Fruit fly (Drosophila melanogaster): ENCODE data around the gene Alp12.

Alp12 gene

dm6 chr2L:19386106-19386715, 37.6 kb upstream of the Alp12 start, which contains the start of gene fon:
fon (minus strand) TSS chr2L:19386205.
- no peak for TF ChIP-seq Crg-1 (GFP tag; optimal IDR thresholded peaks at IDR 0.05)
- no peak for TF ChIP-seq CG11617 (GFP tag; optimal IDR thresholded peaks at IDR 0.05)
- TF ChIP-seq CG1620 (GFP tag; optimal IDR thresholded peaks at IDR 0.05), result no peak
- TF ChIP-seq ovo (GFP tag; optimal IDR thresholded peaks at IDR 0.05), result no peak
- TF ChIP-seq bab1 (GFP tag; optimal IDR thresholded peaks at IDR 0.05), result no peak
- TF ChIP-seq CG7101 (tag; optimal IDR thresholded peaks at IDR 0.05), result no peak
- TF ChIP-seq kay (GFP tag; ENCODE audit: borderline replicate concordance), result peak; percentile 62
- TF ChIP-seq CG7045 (GFP tag; optimal IDR thresholded peaks at IDR 0.05), result no peak
- no peak for TF ChIP-seq CG33017 (tag; optimal IDR thresholded peaks at IDR 0.05)
- TF ChIP-seq toe (GFP tag; optimal IDR thresholded peaks at IDR 0.05), result no peak
- peak; percentile 55 for TF ChIP-seq cic (GFP tag; optimal IDR thresholded peaks at IDR 0.05)

- TF ChIP-seq pad (GFP tag; optimal IDR thresholded peaks at IDR 0.05), result no peak
- no peak for TF ChIP-seq cnc (optimal IDR thresholded peaks at IDR 0.05)
Observed at dm6 chr2L:19388966-19389365, 34.9 kb upstream of the Alp12 start.

DNA sequence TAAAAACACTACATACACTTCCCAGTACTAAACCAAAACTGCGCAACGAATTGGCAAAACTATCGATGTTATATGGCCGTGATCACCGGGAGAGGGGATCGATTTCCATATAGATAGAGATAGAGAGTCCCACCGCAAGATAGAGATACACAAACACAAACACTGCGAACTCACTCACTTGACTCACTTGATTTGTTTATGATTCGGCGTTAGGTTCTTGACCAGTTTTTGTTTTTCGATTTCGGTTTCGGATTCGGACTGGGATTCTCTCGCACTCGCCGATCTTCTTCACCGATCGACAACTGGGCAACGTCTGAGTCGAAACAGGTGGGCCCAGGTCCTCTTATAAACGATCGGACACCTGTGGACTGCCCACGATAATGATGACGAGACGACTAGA, 34.1 kb upstream of the Alp12 start, which contains the start of gene CG17549:
TSS of gene CG17549 (minus strand) at position 327 of the 400 bp plus-strand sequence.
- no peak for TF ChIP-seq CG11617 (GFP tag; optimal IDR thresholded peaks at IDR 0.05)
- no peak for TF ChIP-seq ovo (GFP tag; optimal IDR thresholded peaks at IDR 0.05)
- TF ChIP-seq Crg-1 (GFP tag; optimal IDR thresholded peaks at IDR 0.05), result no peak
- TF ChIP-seq toe (GFP tag; optimal IDR thresholded peaks at IDR 0.05), result no peak
- no peak for TF ChIP-seq cic (GFP tag; optimal IDR thresholded peaks at IDR 0.05)
- no peak for TF ChIP-seq bab1 (GFP tag; optimal IDR thresholded peaks at IDR 0.05)
- TF ChIP-seq CG33017 (tag; optimal IDR thresholded peaks at IDR 0.05), result no peak
- TF ChIP-seq Clk (GFP tag; optimal IDR thresholded peaks at IDR 0.05), result no peak
- no peak for TF ChIP-seq CG7045 (GFP tag; optimal IDR thresholded peaks at IDR 0.05)
- TF ChIP-seq Mnt (GFP tag; optimal IDR thresholded peaks at IDR 0.05), result no peak
- no peak for TF ChIP-seq CG5204 (GFP tag; optimal IDR thresholded peaks at IDR 0.05)
- no peak for TF ChIP-seq CG7101 (tag; optimal IDR thresholded peaks at IDR 0.05)
- no peak for TF ChIP-seq tj (GFP tag; optimal IDR thresholded peaks at IDR 0.05)
- TF ChIP-seq CG1620 (GFP tag; optimal IDR thresholded peaks at IDR 0.05), result no peak
- TF ChIP-seq kay (GFP tag; ENCODE audit: borderline replicate concordance), result no peak
- TF ChIP-seq pad (GFP tag; optimal IDR thresholded peaks at IDR 0.05), result no peak
- no peak for TF ChIP-seq Hr96 (GFP tag; optimal IDR thresholded peaks at IDR 0.05)
- TF ChIP-seq cnc (optimal IDR thresholded peaks at IDR 0.05), result no peak

DNA sequence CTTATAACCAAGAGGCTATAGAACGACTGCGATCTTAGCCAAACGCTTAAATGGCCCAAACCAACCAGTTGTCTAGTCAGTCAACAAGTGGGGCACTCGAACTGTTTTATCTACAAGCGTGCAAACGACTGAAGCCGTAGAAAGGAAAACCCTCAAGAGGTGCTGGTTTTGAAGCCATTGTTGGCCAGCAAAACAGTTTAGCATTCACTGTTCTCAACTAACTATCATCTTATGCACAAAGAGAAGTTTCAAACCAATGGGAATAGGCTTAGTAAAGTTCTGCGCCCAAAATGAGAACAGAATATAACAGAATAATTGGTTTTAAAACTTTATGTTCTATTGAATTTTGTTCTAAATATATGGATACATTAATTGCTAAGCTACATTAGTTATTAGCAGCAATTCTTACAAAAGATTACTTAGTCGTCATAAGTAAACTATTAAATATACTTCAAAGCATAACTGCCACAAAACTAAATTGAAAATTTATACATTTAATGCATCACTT, 30.1 kb upstream of the Alp12 start, which contains the start of gene CG31798:
TSS of gene CG31798 (plus strand) at position 458 of the 508 bp plus-strand sequence.
- TF ChIP-seq ovo (GFP tag; optimal IDR thresholded peaks at IDR 0.05) (no peak), cic (GFP tag; optimal IDR thresholded peaks at IDR 0.05) (no peak), CG7045 (GFP tag; optimal IDR thresholded peaks at IDR 0.05) (no peak), CG12768 (GFP tag; optimal IDR thresholded peaks at IDR 0.05) (no peak), Clk (GFP tag; optimal IDR thresholded peaks at IDR 0.05) (no peak), cnc (optimal IDR thresholded peaks at IDR 0.05) (no peak), tj (GFP tag; optimal IDR thresholded peaks at IDR 0.05) (no peak)

DNA sequence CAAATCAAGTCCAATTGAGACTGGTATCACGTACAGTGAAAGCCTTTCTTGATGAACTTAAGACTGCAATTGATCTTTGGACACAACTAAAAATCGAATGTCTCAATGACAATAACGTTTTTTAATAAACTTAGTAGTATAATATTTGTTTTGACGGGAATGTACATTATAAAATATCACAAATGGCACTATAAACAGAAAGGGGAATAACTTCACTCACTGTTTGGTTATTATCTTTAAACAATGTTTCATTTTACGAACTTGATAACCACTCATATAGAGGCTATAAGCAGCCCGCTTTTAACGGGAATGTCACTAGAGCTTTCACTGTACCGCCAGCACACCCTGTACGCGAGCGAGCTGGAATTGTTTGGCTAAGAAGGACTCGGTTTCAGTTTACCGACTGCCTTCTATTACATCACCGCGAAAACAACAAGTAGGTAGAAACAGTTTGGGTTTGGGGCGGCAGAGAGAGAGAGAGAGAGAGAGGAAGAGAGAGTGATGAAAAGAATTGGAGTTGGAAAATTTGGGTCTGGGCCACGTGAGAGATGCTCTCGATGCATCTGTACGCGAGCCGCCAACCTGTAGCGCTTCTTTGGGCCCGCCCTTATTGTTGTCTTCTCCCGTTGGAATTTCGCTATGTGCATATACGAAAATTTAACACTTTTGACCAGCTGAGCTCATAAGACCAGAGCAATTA, 26.1 kb upstream of the Alp12 start:
- TF ChIP-seq kay (GFP tag; ENCODE audit: borderline replicate concordance), result no peak
- no peak for TF ChIP-seq Mnt (GFP tag; optimal IDR thresholded peaks at IDR 0.05)
- TF ChIP-seq pad (GFP tag; optimal IDR thresholded peaks at IDR 0.05), result no peak
- no peak for TF ChIP-seq bab1 (GFP tag; optimal IDR thresholded peaks at IDR 0.05)
- TF ChIP-seq CG1620 (GFP tag; optimal IDR thresholded peaks at IDR 0.05), result no peak
- peak; percentile 53 for TF ChIP-seq toe (GFP tag; optimal IDR thresholded peaks at IDR 0.05)
- TF ChIP-seq CG11617 (GFP tag; optimal IDR thresholded peaks at IDR 0.05), result peak; percentile 42
- TF ChIP-seq tj (GFP tag; optimal IDR thresholded peaks at IDR 0.05), result no peak
- no peak for TF ChIP-seq Crg-1 (GFP tag; optimal IDR thresholded peaks at IDR 0.05)
- peak; percentile 29 for TF ChIP-seq CG33017 (tag; optimal IDR thresholded peaks at IDR 0.05)
- peak; percentile 68 for TF ChIP-seq CG12768 (GFP tag; optimal IDR thresholded peaks at IDR 0.05)
- TF ChIP-seq CG7101 (tag; optimal IDR thresholded peaks at IDR 0.05), result peak; percentile 48
- TF ChIP-seq cic (GFP tag; optimal IDR thresholded peaks at IDR 0.05), result peak; percentile 2
- TF ChIP-seq CG14711 (tag; optimal IDR thresholded peaks at IDR 0.05), result no peak
- TF ChIP-seq cnc (optimal IDR thresholded peaks at IDR 0.05), result no peak
- peak; percentile 40 for TF ChIP-seq CG5204 (GFP tag; optimal IDR thresholded peaks at IDR 0.05)
- peak; percentile 43 for TF ChIP-seq Hr96 (GFP tag; optimal IDR thresholded peaks at IDR 0.05)
- peak; percentile 23 for TF ChIP-seq CG7045 (GFP tag; optimal IDR thresholded peaks at IDR 0.05)
- peak; percentile 21 for TF ChIP-seq Clk (GFP tag; optimal IDR thresholded peaks at IDR 0.05)
- no peak for TF ChIP-seq ovo (GFP tag; optimal IDR thresholded peaks at IDR 0.05)

All from whole organism, adult.